Worm (Caenorhabditis elegans) whole organism, midembryonic: ENCODE data around the gene ZK1320.2.

Experiments used
- T22C8.4 ChIP-seq: fragments of 200-800 bp; sonication (Bioruptor generic); IDR thresholded peaks from 2 replicates; pipeline ENCODE4 v1.3.6; 2022; ENCODE audit warnings: missing genetic modification characterization, missing compliant biosample characterization
- cog-1 ChIP-seq: sonication (generic microtip); optimal IDR thresholded peaks from 2 replicates; lab custom pipeline; 2016; ENCODE audit warnings: missing genetic modification characterization, missing compliant biosample characterization
- flt-1 ChIP-seq: fragments of 200-800 bp; sonication (Bioruptor generic); IDR thresholded peaks from 2 replicates; pipeline ENCODE4 v1.3.6; 2022; ENCODE audit warnings: missing genetic modification characterization, missing compliant biosample characterization
- med-1 ChIP-seq: sonication (generic microtip); optimal IDR thresholded peaks from 2 replicates; lab custom pipeline; 2017; ENCODE audit warnings: missing genetic modification characterization, mild to moderate bottlenecking, missing compliant biosample characterization, antibody characterized with exemption, missing genetic modification reagents; ENCODE audit not compliant: insufficient read depth
- tab-1 ChIP-seq: fragments of 200-800 bp; sonication (Bioruptor generic); IDR thresholded peaks from 2 replicates; pipeline ENCODE4 v1.3.6; 2022; ENCODE audit warnings: missing genetic modification characterization, missing compliant biosample characterization
- ztf-29 ChIP-seq: fragments of 200-800 bp; sonication (Bioruptor generic); IDR thresholded peaks from 2 replicates; pipeline ENCODE4 v1.3.6; 2022; ENCODE audit warnings: missing genetic modification reagents, missing genetic modification characterization, missing compliant biosample characterization

ce11 chrII:9621121-9621520 is 37.7 kb downstream of the ZK1320.2 start:
- TF ChIP-seq flt-1 (GFP tag; lab: Robert Waterston, UW): no peak
- no peak for TF ChIP-seq ztf-29 (GFP tag; lab: Robert Waterston, UW)
- no peak for TF ChIP-seq med-1
- TF ChIP-seq T22C8.4 (GFP tag; lab: Robert Waterston, UW): no peak
- TF ChIP-seq cog-1 (tag; lab: Kevin White, UChicago): no peak
- no peak for TF ChIP-seq tab-1
